Fruit fly (Drosophila melanogaster): ENCODE data around the gene ppk16.
A peak's percentile ranks its signal among the peaks of the same experiment; 100 is the strongest.

Gene ppk16

DNA sequence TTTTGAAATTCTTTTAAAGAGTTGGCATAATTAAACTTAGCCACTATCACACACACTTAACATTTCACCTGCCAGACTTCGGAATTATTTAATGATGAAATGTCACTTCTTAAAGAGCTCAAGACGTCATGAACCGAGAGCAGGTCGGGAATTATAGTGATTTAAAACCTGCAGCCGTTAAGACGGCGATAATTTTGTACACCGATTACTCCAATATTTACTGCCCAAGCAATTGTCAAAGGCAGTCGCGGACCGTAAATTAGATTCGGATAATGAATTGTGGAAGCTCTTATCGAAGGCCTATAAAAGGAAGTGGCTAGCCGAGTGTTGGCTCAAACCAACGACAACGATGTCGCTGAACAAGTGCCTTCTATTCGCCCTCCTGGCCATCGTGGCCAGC is 6.1 kb downstream of the ppk16 start, which contains the start of gene CG17633:
CG17633 (plus strand) TSS at position 326 of the 400 bp plus-strand sequence.
- TF ChIP-seq usp (GFP tag; optimal IDR thresholded peaks at IDR 0.05) (no peak), Dll (optimal IDR thresholded peaks at IDR 0.05) (no peak), CG8478 (optimal IDR thresholded peaks at IDR 0.05) (no peak), psq (optimal IDR thresholded peaks at IDR 0.05) (no peak), EcR (GFP tag; optimal IDR thresholded peaks at IDR 0.05) (no peak), pan (optimal IDR thresholded peaks at IDR 0.05) (no peak)

DNA sequence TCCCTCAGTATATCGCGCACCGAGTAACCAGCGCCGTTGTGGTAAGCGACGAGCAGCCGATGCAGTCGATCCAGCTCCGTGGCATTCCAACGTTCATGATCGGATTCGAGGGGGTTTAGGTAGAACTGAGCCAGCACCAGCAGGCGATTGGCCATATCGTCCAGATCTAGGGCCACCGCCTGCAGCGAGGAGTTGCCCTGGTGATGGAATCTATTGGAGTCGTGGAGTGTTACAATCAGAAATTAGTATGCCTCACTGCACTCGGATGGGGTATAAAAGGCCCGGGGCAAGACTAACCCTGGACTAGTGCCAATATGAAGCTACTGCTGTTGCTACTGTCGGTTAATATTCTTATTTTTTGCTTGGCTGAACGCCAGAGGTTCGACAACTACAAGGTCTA is 8.1 kb downstream of the ppk16 start, which contains the start of gene CG4017:
CG4017 (plus strand) TSS at position 301 of the 400 bp plus-strand sequence.
- no peak for TF ChIP-seq EcR (GFP tag; optimal IDR thresholded peaks at IDR 0.05)
- no peak for TF ChIP-seq pan (optimal IDR thresholded peaks at IDR 0.05)
- TF ChIP-seq CG8478 (optimal IDR thresholded peaks at IDR 0.05): no peak
- TF ChIP-seq psq (optimal IDR thresholded peaks at IDR 0.05): no peak
- no peak for TF ChIP-seq usp (GFP tag; optimal IDR thresholded peaks at IDR 0.05)
- TF ChIP-seq Dll (optimal IDR thresholded peaks at IDR 0.05): no peak

DNA sequence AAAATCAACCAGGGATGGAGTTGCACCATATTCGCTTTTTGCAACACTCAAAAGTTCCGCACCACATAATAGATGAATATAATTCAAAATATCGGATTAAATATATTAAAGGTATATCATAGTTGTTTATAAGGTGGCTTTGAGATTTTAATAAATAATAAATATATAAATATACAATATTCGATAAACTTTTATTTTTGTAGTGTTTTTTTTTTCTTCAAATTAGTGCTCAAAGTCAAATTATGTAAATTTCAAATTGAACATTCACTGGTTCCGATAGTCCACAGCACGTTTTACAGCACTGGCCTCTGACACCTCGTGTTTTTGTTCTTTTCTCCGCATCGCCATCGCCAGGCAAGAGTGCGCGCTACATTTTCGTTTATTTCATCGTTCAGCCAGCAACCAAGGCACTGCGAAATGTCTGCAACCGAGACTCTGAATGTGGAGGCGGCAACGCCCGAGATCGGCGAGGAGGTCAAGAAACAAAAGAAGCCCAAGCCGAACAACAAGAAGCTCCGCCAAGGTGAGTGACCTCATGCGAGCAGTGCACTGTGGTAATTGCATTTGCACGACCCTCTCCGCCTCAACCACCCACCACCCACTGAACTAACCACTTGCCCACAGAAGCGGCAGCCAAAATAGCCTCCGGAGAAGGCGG is 11.5 kb downstream of the ppk16 start, which contains the start of the genes Taf11 and und:
Taf11 (minus strand) TSS at position 51 of the 658 bp plus-strand sequence.
und (plus strand) TSS at position 158 of the 658 bp plus-strand sequence.
- TF ChIP-seq EcR (GFP tag; optimal IDR thresholded peaks at IDR 0.05) (peak in 1 of 2 experiments; percentile 95), usp (GFP tag; optimal IDR thresholded peaks at IDR 0.05) (no peak)

DNA sequence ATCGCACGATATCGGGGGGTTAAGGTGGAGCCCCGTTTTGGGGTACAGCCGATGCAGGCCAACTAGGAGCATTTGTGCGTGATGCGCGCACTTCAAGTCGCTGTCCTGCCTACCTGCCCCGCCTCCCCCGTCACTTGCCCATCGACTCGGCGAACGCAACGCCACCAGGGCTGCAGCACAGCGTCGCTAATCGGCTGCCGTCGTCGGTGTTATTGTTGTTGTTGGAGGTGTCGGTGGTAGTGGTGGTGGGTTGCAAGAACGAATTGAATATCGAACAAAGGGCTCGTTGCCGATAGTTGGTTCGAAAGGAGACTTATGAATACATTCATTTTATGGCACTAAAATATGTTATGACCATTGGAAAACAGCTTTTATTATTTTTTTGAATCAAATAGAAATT is 16.0 kb downstream of the ppk16 start:
- TF ChIP-seq pan (optimal IDR thresholded peaks at IDR 0.05) (no peak), psq (optimal IDR thresholded peaks at IDR 0.05) (no peak), CG8478 (optimal IDR thresholded peaks at IDR 0.05) (no peak), Dll (optimal IDR thresholded peaks at IDR 0.05) (no peak), usp (GFP tag; optimal IDR thresholded peaks at IDR 0.05) (no peak), EcR (GFP tag; optimal IDR thresholded peaks at IDR 0.05) (no peak)

DNA sequence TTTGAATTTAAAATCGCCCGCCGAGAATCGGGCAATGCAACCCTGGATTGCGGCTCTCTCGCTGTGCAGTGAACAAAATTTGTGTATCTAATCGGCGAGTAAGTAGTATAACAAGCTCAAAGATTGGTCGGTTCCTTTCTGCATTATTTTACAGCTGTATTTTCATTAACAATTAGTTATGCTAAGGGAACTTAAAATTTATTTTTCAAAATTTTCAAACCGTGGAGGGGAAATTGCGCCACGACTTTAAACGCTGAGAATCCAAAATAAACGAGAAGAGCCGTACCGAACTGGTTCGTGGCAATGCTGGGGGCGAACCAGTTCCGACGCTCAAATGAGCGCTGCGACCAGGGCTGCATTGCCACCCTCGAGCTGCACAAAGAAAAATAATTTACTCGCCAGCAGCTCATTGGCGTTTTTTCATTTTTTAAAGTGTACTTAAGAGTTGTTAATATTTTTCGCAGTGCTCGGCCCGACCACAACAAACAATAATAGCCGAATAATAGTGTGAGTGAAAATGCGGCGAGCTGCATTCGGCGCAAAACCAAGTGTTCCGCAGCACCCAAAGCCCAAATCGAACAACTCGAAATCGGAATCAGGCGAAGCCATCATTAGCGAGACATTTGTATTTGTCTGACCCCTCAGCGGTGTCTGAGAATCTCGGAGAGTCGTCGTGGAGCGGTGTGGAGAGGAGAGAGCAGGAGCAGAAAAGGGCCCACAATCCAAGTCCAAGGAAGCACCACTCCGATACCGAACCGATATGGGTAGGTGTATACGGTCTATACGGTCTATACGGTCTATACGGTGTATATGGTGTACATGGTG is 16.6 kb downstream of the ppk16 start, which contains the start of gene zf30C:
zf30C (plus strand) TSS at position 353 of the 825 bp plus-strand sequence.
- no peak for TF ChIP-seq usp (GFP tag; optimal IDR thresholded peaks at IDR 0.05)
- no peak for TF ChIP-seq Dll (optimal IDR thresholded peaks at IDR 0.05)
- no peak for TF ChIP-seq EcR (GFP tag; optimal IDR thresholded peaks at IDR 0.05)
- TF ChIP-seq psq (optimal IDR thresholded peaks at IDR 0.05): no peak
- TF ChIP-seq CG8478 (optimal IDR thresholded peaks at IDR 0.05): no peak
- no peak for TF ChIP-seq pan (optimal IDR thresholded peaks at IDR 0.05)

DNA sequence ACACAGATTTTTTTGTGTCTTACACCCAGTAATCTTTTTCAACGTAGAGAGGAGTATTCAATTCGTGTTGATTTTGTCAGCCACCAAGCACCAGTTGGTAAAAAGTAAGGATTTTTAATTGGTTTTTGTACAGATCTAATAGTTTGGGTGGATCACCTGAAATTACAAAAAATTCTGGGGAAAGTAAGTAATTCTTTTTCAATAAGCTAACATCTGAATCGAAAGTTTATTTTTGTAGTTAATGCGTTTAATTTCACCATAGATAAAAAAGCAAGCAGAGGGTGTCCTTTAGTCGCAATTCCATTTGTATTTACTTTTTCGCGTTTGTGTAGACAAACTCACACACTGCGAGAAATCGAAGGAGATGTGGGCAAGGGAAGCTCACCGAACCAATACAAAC is 20.0 kb downstream of the ppk16 start:
- no peak for TF ChIP-seq usp (GFP tag; optimal IDR thresholded peaks at IDR 0.05)
- TF ChIP-seq psq (optimal IDR thresholded peaks at IDR 0.05): no peak
- TF ChIP-seq pan (optimal IDR thresholded peaks at IDR 0.05): no peak
- no peak for TF ChIP-seq CG8478 (optimal IDR thresholded peaks at IDR 0.05)
- no peak for TF ChIP-seq Dll (optimal IDR thresholded peaks at IDR 0.05)
- TF ChIP-seq EcR (GFP tag; optimal IDR thresholded peaks at IDR 0.05): no peak

DNA sequence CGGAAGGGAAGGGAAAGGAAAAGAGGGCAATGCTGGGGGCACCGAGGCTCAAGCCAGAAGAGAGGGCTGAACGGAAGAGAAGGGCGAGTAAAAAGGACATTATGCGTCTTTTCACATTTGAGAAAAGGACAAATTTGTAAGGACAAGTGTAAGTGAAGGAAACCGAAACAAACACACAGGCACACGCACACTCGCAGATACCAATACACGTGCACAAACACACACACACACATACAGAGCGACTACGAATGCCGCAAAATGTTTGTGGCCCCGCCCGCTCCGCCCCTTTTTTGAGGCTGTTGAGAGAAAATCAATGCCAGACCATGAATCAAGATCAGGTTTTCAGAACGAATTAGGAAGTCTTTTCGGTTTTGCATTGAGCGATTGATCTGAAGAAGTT is 21.5 kb downstream of the ppk16 start:
- TF ChIP-seq usp (GFP tag; optimal IDR thresholded peaks at IDR 0.05): no peak
- no peak for TF ChIP-seq EcR (GFP tag; optimal IDR thresholded peaks at IDR 0.05)
- no peak for TF ChIP-seq psq (optimal IDR thresholded peaks at IDR 0.05)
- no peak for TF ChIP-seq Dll (optimal IDR thresholded peaks at IDR 0.05)
- TF ChIP-seq CG8478 (optimal IDR thresholded peaks at IDR 0.05): no peak
- TF ChIP-seq pan (optimal IDR thresholded peaks at IDR 0.05): no peak

DNA sequence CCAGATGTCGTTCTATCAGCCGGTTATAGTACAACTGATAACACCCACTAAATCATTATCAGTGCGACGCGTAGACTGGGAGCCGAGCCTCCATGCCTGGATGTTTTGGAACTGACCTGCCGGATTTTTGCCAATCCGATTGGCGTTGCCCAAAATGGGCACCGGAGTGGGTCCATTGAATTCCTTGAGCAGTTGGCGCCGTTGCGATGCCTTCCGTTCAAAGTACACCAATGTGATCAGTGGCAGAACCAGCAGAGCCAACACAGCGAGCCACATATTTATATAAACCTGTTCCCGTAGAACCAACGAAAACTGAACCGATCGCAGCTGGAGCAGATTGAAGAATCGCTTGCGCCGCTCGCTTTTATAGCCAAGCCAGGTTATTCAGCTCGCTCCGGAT is 25.1 kb downstream of the ppk16 start, which contains the start of gene Cyp4e3:
Cyp4e3 (minus strand) TSS at position 327 of the 400 bp plus-strand sequence.
- TF ChIP-seq pan (optimal IDR thresholded peaks at IDR 0.05) (no peak), usp (GFP tag; optimal IDR thresholded peaks at IDR 0.05) (no peak), Dll (optimal IDR thresholded peaks at IDR 0.05) (no peak), CG8478 (optimal IDR thresholded peaks at IDR 0.05) (no peak), psq (optimal IDR thresholded peaks at IDR 0.05) (no peak), EcR (GFP tag; optimal IDR thresholded peaks at IDR 0.05) (no peak)

DNA sequence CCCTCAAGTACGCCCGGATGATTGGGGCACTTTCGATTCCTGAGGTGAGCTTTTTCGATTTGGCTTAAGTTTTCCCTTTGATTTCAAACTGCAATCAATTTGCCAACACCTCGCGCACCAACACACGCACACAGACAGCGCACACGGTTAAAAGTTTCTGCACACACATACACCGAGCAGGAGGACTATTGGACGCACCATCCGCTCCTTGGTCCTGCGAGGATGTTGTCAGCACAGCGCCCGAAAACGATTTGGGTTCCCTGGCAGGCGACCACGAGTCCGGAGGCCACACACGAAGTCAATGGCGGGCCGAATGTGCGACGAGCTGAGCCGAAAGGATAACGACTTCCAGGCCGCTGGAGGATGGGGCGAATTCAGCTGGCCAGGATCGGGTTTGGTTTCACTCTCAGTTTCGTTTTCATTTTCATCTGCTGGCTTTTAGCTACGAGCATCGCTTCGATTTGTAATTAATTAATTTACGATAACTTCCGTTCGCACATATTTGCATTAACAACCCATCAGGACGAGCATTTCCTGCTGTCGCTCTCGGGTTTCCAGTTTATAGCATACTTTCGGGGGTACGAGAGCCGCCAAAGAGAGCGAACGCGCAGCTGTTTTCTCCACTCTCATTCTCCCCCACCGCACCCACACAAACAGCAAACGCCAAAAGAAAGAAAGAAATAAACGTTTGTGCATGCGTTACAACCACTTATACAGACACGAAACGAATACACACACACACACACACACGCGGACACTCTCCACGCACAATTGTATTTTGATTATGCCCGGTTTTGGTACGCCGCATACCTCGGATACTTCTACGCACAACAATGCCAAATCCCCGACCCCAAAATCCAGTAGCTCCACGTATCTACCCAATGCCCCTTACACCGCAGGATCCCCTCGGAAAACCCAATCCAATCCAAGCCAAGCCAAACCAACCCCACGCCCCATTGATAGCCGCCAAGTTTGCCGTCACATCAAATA is 28.3 kb downstream of the ppk16 start, which contains the start of gene Nckx30C:
Nckx30C (minus strand) TSS at position 260 of the 990 bp plus-strand sequence.
- TF ChIP-seq usp (GFP tag; optimal IDR thresholded peaks at IDR 0.05) (no peak), EcR (GFP tag; optimal IDR thresholded peaks at IDR 0.05) (no peak), CG8478 (optimal IDR thresholded peaks at IDR 0.05) (no peak), Dll (optimal IDR thresholded peaks at IDR 0.05) (no peak), pan (optimal IDR thresholded peaks at IDR 0.05) (no peak), psq (optimal IDR thresholded peaks at IDR 0.05) (no peak)

DNA sequence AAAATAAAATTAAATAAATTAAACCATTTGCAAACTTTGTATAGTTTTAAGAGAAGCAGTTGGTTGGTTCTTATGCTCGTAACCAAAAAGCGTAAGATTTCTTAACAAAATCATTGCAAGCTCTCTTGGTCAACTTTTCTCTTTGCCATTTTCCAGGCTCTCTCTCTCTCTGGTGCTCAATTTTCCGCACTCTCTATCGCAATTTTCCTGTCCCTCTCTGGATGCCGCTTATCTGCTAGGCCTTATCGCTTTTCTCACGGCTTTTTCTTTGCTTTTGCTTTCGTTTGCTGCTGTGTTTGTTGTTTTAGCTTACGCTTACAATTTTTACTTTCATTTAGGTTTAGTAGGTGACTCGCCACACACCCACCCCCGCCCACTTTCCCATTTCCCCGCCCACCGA is 30.2 kb downstream of the ppk16 start:
- no peak for TF ChIP-seq pan (optimal IDR thresholded peaks at IDR 0.05)
- no peak for TF ChIP-seq psq (optimal IDR thresholded peaks at IDR 0.05)
- no peak for TF ChIP-seq usp (GFP tag; optimal IDR thresholded peaks at IDR 0.05)
- TF ChIP-seq Dll (optimal IDR thresholded peaks at IDR 0.05): no peak
- TF ChIP-seq EcR (GFP tag; optimal IDR thresholded peaks at IDR 0.05): no peak
- TF ChIP-seq CG8478 (optimal IDR thresholded peaks at IDR 0.05): no peak

DNA sequence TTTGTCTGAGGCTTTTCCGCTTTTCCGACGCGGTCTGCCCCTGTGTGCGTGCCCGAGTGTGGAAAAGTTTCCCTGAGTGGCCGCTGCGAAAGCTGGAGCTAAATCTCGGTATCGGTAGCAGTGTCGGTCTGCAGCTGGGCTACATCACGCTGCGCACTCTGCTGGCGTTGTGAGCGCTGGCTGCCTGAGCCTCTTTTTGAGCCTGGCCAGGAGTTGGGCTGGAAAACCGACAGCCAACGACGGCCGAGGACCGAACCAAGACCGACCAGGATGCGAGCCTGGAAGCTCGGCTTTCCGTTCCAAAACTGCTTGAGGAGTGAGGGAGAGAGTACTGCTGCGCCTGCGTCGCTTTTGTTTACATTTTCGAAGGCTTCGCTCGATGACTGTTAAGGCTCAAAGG is 31.0 kb downstream of the ppk16 start:
- no peak for TF ChIP-seq EcR (GFP tag; optimal IDR thresholded peaks at IDR 0.05)
- TF ChIP-seq psq (optimal IDR thresholded peaks at IDR 0.05): no peak
- no peak for TF ChIP-seq CG8478 (optimal IDR thresholded peaks at IDR 0.05)
- TF ChIP-seq Dll (optimal IDR thresholded peaks at IDR 0.05): no peak
- TF ChIP-seq pan (optimal IDR thresholded peaks at IDR 0.05): no peak
- TF ChIP-seq usp (GFP tag; optimal IDR thresholded peaks at IDR 0.05): no peak

All from whole organism.